Fruit fly (Drosophila melanogaster) whole organism, pupa: ENCODE data around the gene CG6607.

Experiments used
- CG10348 ChIP-seq: fragments of 200-800 bp; sonication (Bioruptor generic); IDR thresholded peaks from 2 replicates; pipeline ENCODE4 v1.3.6; 2022; ENCODE audit warnings: missing biosample characterization, missing genetic modification characterization
- CG12605 ChIP-seq: fragments of 200-800 bp; sonication (Bioruptor generic); IDR thresholded peaks from 2 replicates; pipeline ENCODE4 v1.3.6; 2022; ENCODE audit warnings: missing biosample characterization, missing genetic modification characterization
- CG13204 ChIP-seq: fragments of 200-800 bp; sonication (Bioruptor generic); optimal IDR thresholded peaks from 2 replicates; lab custom pipeline; 2018; ENCODE audit warnings: missing biosample characterization, mild to moderate bottlenecking, missing genetic modification characterization, moderate library complexity
- CG14655 ChIP-seq: fragments of 200-800 bp; sonication (Bioruptor generic); optimal IDR thresholded peaks from 3 replicates; lab custom pipeline; 2017; ENCODE audit warnings: mild to moderate bottlenecking, missing biosample characterization, missing genetic modification reagents, missing genetic modification characterization
- CG15710 ChIP-seq: fragments of 200-800 bp; sonication (Bioruptor generic); optimal IDR thresholded peaks from 2 replicates; lab custom pipeline; 2018; ENCODE audit warnings: missing biosample characterization, mild to moderate bottlenecking, missing genetic modification characterization, moderate library complexity
- CG17806 ChIP-seq: fragments of 200-800 bp; sonication (Bioruptor generic); optimal IDR thresholded peaks from 2 replicates; lab custom pipeline; 2018; ENCODE audit warnings: missing biosample characterization, mild to moderate bottlenecking, missing genetic modification characterization, moderate library complexity
- CG32121 ChIP-seq: fragments of 200-800 bp; sonication (Bioruptor generic); IDR thresholded peaks from 2 replicates; pipeline ENCODE4 v1.3.6; 2022; ENCODE audit warnings: missing biosample characterization, missing genetic modification characterization
- CG34367 ChIP-seq: fragments of 200-800 bp; sonication (Bioruptor generic); optimal IDR thresholded peaks from 2 replicates; lab custom pipeline; 2018; ENCODE audit warnings: missing biosample characterization, mild to moderate bottlenecking, missing genetic modification characterization
- CG4496 ChIP-seq: fragments of 200-800 bp; sonication (Bioruptor generic); IDR thresholded peaks from 3 replicates; pipeline ENCODE4 v1.3.6; 2022; ENCODE audit warnings: missing biosample characterization, missing genetic modification characterization
- CG8159 ChIP-seq: fragments of 200-800 bp; sonication (Bioruptor generic); optimal IDR thresholded peaks from 3 replicates; lab custom pipeline; 2018; ENCODE audit warnings: missing biosample characterization, mild to moderate bottlenecking, missing genetic modification characterization, moderate library complexity
- CG8301 ChIP-seq: fragments of 200-800 bp; sonication (Bioruptor generic); optimal IDR thresholded peaks from 2 replicates; lab custom pipeline; 2018; ENCODE audit warnings: missing biosample characterization, mild to moderate bottlenecking, missing genetic modification characterization
- CG9948 ChIP-seq: fragments of 200-800 bp; sonication (Bioruptor generic); optimal IDR thresholded peaks from 2 replicates; lab custom pipeline; 2018; ENCODE audit warnings: missing biosample characterization, mild to moderate bottlenecking, missing genetic modification characterization, moderate library complexity
- D1 ChIP-seq: fragments of 200-800 bp; sonication (Bioruptor generic); optimal IDR thresholded peaks from 2 replicates; lab custom pipeline; 2018; ENCODE audit warnings: missing biosample characterization, mild to moderate bottlenecking, missing genetic modification characterization, moderate library complexity
- EcR ChIP-seq: fragments of 200-800 bp; sonication (Bioruptor generic); optimal IDR thresholded peaks from 3 replicates; lab custom pipeline; 2019; ENCODE audit warnings: missing biosample characterization, missing genetic modification characterization, mild to moderate bottlenecking, moderate library complexity, missing genetic modification reagents
- Ets98B ChIP-seq: fragments of 200-800 bp; sonication (Bioruptor generic); IDR thresholded peaks from 2 replicates; pipeline ENCODE4 v1.3.6; 2022; ENCODE audit warnings: missing biosample characterization, missing genetic modification characterization
- Pif1A ChIP-seq: fragments of 200-800 bp; sonication (Bioruptor generic); optimal IDR thresholded peaks from 3 replicates; lab custom pipeline; 2016; ENCODE audit warnings: missing biosample characterization, missing genetic modification characterization
- Pif1B ChIP-seq: fragments of 200-800 bp; sonication (Bioruptor generic); optimal IDR thresholded peaks from 3 replicates; lab custom pipeline; 2016; ENCODE audit warnings: missing biosample characterization, missing genetic modification characterization
- Snoo ChIP-seq: fragments of 200-800 bp; sonication (Bioruptor generic); optimal IDR thresholded peaks from 3 replicates; lab custom pipeline; 2017; ENCODE audit warnings: missing biosample characterization, mild to moderate bottlenecking, missing genetic modification characterization, inconsistent platforms
- fd96Ca ChIP-seq: fragments of 200-800 bp; sonication (Bioruptor generic); IDR thresholded peaks from 3 replicates; pipeline ENCODE4 v1.3.6; 2022; ENCODE audit warnings: missing biosample characterization, missing genetic modification characterization
- gl ChIP-seq: fragments of 200-800 bp; sonication (Bioruptor generic); optimal IDR thresholded peaks from 2 replicates; lab custom pipeline; 2018; ENCODE audit warnings: missing biosample characterization, mild to moderate bottlenecking, missing genetic modification characterization
- rn ChIP-seq: fragments of 200-800 bp; sonication (Bioruptor generic); IDR thresholded peaks from 2 replicates; pipeline ENCODE4 v1.3.6; 2022; ENCODE audit warnings: missing biosample characterization, missing genetic modification characterization

Gene CG6607

dm6 chr3R:24575787-24576413 is 48.1 kb downstream of the CG6607 start:
- TF ChIP-seq CG34367 (no peak), CG17806 (tag; lab: Kevin White, UChicago) (no peak), CG9948 (tag; lab: Kevin White, UChicago) (no peak), fd96Ca (GFP tag; lab: Robert Waterston, UW) (no peak), Snoo (no peak), CG32121 (GFP tag; lab: Robert Waterston, UW) (no peak), CG4496 (GFP tag; lab: Robert Waterston, UW) (no peak), CG12605 (GFP tag; lab: Robert Waterston, UW) (no peak), CG14655 (no peak), CG15710 (tag; lab: Kevin White, UChicago) (no peak), EcR (GFP tag; lab: Kevin White, UChicago) (no peak), gl (no peak), CG13204 (GFP tag; lab: Kevin White, UChicago) (no peak)

- TF ChIP-seq gl (no peak), D1 (tag; lab: Kevin White, UChicago) (no peak), CG4496 (GFP tag; lab: Robert Waterston, UW) (no peak), fd96Ca (GFP tag; lab: Robert Waterston, UW) (no peak), Ets98B (GFP tag; lab: Robert Waterston, UW) (no peak), CG8159 (tag; lab: Kevin White, UChicago) (no peak), CG10348 (no peak), EcR (GFP tag; lab: Kevin White, UChicago) (no peak), CG34367 (no peak), Snoo (no peak), Pif1A (GFP tag; lab: Kevin White, UChicago) (no peak), rn (GFP tag; lab: Robert Waterston, UW) (no peak), CG8301 (tag; lab: Kevin White, UChicago) (no peak), CG32121 (GFP tag; lab: Robert Waterston, UW) (no peak), CG15710 (tag; lab: Kevin White, UChicago) (no peak), Pif1B (GFP tag; lab: Kevin White, UChicago) (no peak), CG14655 (no peak), CG17806 (tag; lab: Kevin White, UChicago) (no peak), CG13204 (GFP tag; lab: Kevin White, UChicago) (no peak), CG12605 (GFP tag; lab: Robert Waterston, UW) (no peak)
Measured at dm6 chr3R:24577355-24577754, 49.5 kb downstream of the CG6607 start.
